Fruit fly (Drosophila melanogaster): Measurements from ENCODE around the gene CG43184.

DNA sequence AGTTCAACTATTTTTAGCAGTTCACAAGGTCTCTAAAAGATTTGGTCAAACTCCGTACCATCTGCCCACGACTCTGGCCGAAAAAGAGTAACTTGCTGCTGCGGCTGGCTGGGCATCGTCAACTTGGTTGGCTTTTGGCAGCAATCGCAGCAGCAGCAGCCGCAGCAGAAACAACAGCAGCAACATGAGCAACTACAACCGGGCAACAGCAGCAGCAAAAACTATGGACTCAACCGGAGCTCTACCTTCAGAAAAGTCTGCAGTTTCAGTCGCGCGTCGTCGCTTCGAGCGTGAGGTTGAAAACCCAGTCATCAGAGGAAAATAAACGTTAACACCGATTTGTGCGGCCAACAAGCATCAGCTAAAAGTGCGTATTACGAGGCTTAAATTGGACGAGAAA is 41.2 kb downstream of the CG43184 start, which contains the start of gene CG13737:
- TF ChIP-seq Clk (GFP tag; optimal IDR thresholded peaks at IDR 0.05) (no peak), CG14711 (tag; optimal IDR thresholded peaks at IDR 0.05) (no peak), CG5204 (GFP tag; optimal IDR thresholded peaks at IDR 0.05) (no peak), CG1620 (GFP tag; optimal IDR thresholded peaks at IDR 0.05) (no peak), CG11617 (GFP tag; optimal IDR thresholded peaks at IDR 0.05) (no peak)
